Worm (Caenorhabditis elegans) whole organism, L1 larva: ENCODE data around the gene F13H8.2.

ENCODE experiments used
- alr-1 ChIP-seq: fragments of 200-800 bp; sonication (Bioruptor generic); optimal IDR thresholded peaks from 2 replicates; lab custom pipeline; 2018; ENCODE audit warnings: borderline replicate concordance, mild to moderate bottlenecking, missing genetic modification characterization, missing compliant biosample characterization
- blmp-1 ChIP-seq: fragments of 150-350 bp; optimal IDR thresholded peaks from 2 replicates; lab custom pipeline; 2014; ENCODE audit warnings: missing biosample characterization, missing genetic modification characterization
- ceh-82 ChIP-seq, 3 experiments: fragments of 150-350 bp in 1 of 3; sonication (generic microtip) in 2 of 3; optimal IDR thresholded peaks; 2 replicates each; lab custom pipeline; 2014 to 2017; ENCODE audit warnings: missing biosample characterization in 3 of 3, missing genetic modification characterization in 3 of 3
- ceh-88 ChIP-seq: fragments of 200-800 bp; sonication (Bioruptor generic); IDR thresholded peaks from 2 replicates; pipeline ENCODE4 v1.3.6; 2022; ENCODE audit warnings: missing genetic modification characterization, missing compliant biosample characterization
- fkh-10 ChIP-seq: sonication (generic microtip); optimal IDR thresholded peaks from 2 replicates; lab custom pipeline; 2017; ENCODE audit warnings: missing biosample characterization, missing genetic modification reagents, missing genetic modification characterization
- fkh-8 ChIP-seq: sonication (generic microtip); optimal IDR thresholded peaks from 2 replicates; lab custom pipeline; 2016; ENCODE audit warnings: mild to moderate bottlenecking, missing genetic modification characterization, missing compliant biosample characterization
- fos-1 ChIP-seq: fragments of 150-350 bp; optimal IDR thresholded peaks from 2 replicates; lab custom pipeline; 2014; ENCODE audit warnings: missing biosample characterization, missing genetic modification characterization
- hpl-2 ChIP-seq: fragments of 150-350 bp; optimal IDR thresholded peaks from 2 replicates; lab custom pipeline; 2014; ENCODE audit warnings: missing biosample characterization, missing genetic modification reagents, missing genetic modification characterization
- lsy-2 ChIP-seq, 2 experiments: fragments of 150-350 bp; optimal IDR thresholded peaks; 2 replicates each; lab custom pipeline; 2014; ENCODE audit warnings: missing biosample characterization in 2 of 2, missing genetic modification characterization in 2 of 2
- nhr-11 ChIP-seq: fragments of 150-350 bp; optimal IDR thresholded peaks from 2 replicates; lab custom pipeline; 2014; ENCODE audit warnings: missing biosample characterization, missing genetic modification characterization
- nhr-76 ChIP-seq: sonication (generic microtip); optimal IDR thresholded peaks from 2 replicates; lab custom pipeline; 2017; ENCODE audit warnings: missing biosample characterization, missing genetic modification characterization
- nhr-84 ChIP-seq: sonication (generic microtip); optimal IDR thresholded peaks from 2 replicates; lab custom pipeline; 2017; ENCODE audit warnings: missing biosample characterization, missing genetic modification characterization
- tbx-2 ChIP-seq: sonication (generic microtip); optimal IDR thresholded peaks from 2 replicates; lab custom pipeline; 2016; ENCODE audit warnings: missing genetic modification characterization, missing compliant biosample characterization
- unc-86 ChIP-seq: sonication (generic microtip); optimal IDR thresholded peaks from 2 replicates; lab custom pipeline; 2016; ENCODE audit warnings: missing genetic modification characterization, missing compliant biosample characterization
- unc-98 ChIP-seq: fragments of 200-800 bp; sonication (Bioruptor generic); IDR thresholded peaks from 2 replicates; pipeline ENCODE4 v1.3.6; 2022; ENCODE audit warnings: missing genetic modification characterization, missing compliant biosample characterization

F13H8.2 gene

ce11 chrII:6322979-6323378, 52.8 kb downstream of the F13H8.2 start, which contains the start of gene C32D5.4:
C32D5.4 (minus strand) TSS chrII:6323079.
- TF ChIP-seq nhr-76 (no peak), blmp-1 (tag; lab: Kevin White, UChicago) (no peak), unc-98 (GFP tag; lab: Robert Waterston, UW) (no peak), nhr-84 (no peak), ceh-82 (tag; optimal IDR thresholded peaks at IDR 0.05; lab: Kevin White, UChicago) (no peak), tbx-2 (tag; lab: Kevin White, UChicago) (no peak), fos-1 (tag; lab: Kevin White, UChicago) (no peak), alr-1 (tag; lab: Kevin White, UChicago) (no peak), fkh-10 (no peak), ceh-88 (GFP tag; lab: Robert Waterston, UW) (no peak), unc-86 (no peak), hpl-2 (GFP tag; lab: Kevin White, UChicago) (no peak), lsy-2 (tag; optimal IDR thresholded peaks at IDR 0.05; lab: Kevin White, UChicago) (no peak), nhr-11 (tag; lab: Kevin White, UChicago) (no peak), fkh-8 (tag; lab: Kevin White, UChicago) (no peak)
